Fruit fly (Drosophila melanogaster) ovary, adult (tissue): Measurements from ENCODE around the gene bocks.
A peak's percentile ranks its signal among the peaks of the same experiment; 100 is the strongest.

Source experiments
- CG17801 ChIP-seq: fragments of 200-800 bp; optimal IDR thresholded peaks from 2 replicates; lab custom pipeline; 2019; ENCODE audit warnings: missing biosample characterization, mild to moderate bottlenecking, missing genetic modification characterization, moderate library complexity; ENCODE audit not compliant: partially characterized antibody

bocks gene

dm6 chr3R:9590952-9591532 is at the start of gene bocks, which contains the start of gene CG8312:
Gene bocks (minus strand): TSS chr3R:9591002.
Gene CG8312 (plus strand): TSS chr3R:9591309.
- TF ChIP-seq CG17801 (GFP tag; lab: Kevin White, UChicago), result peak; percentile 40

dm6 chr3R:9640313-9640712 is 49.5 kb upstream of the bocks start:
- TF ChIP-seq CG17801 (GFP tag; lab: Kevin White, UChicago), result no peak

dm6 chr3R:9637882-9638281 is 47.1 kb upstream of the bocks start, which contains the start of gene Dh44:
Gene Dh44 (plus strand): TSS chr3R:9638182.
- TF ChIP-seq CG17801 (GFP tag; lab: Kevin White, UChicago), result no peak

dm6 chr3R:9637361-9637760 is 46.6 kb upstream of the bocks start, which contains the start of gene Scm:
Gene Scm (minus strand): TSS chr3R:9637611.
- peak; percentile 47 for TF ChIP-seq CG17801 (GFP tag; lab: Kevin White, UChicago)

- no peak for TF ChIP-seq CG17801 (GFP tag; lab: Kevin White, UChicago)
These were observed 41.5 kb upstream of the bocks start for dm6 chr3R:9632110-9632921.

dm6 chr3R:9631564-9631963 is 40.8 kb upstream of the bocks start, which contains the start of gene SpdS:
Gene SpdS (plus strand): TSS chr3R:9631641.
- no peak for TF ChIP-seq CG17801 (GFP tag; lab: Kevin White, UChicago)

dm6 chr3R:9630633-9631095 is 39.9 kb upstream of the bocks start, which contains the start of gene Calr:
Gene Calr (minus strand): TSS chr3R:9630851.
- TF ChIP-seq CG17801 (GFP tag; lab: Kevin White, UChicago), result peak; percentile 73

- no peak for TF ChIP-seq CG17801 (GFP tag; lab: Kevin White, UChicago)
These were observed 39.3 kb upstream of the bocks start for dm6 chr3R:9630053-9630632.

- no peak for TF ChIP-seq CG17801 (GFP tag; lab: Kevin White, UChicago)
These were observed 37.8 kb upstream of the bocks start for dm6 chr3R:9628607-9629006.

- TF ChIP-seq CG17801 (GFP tag; lab: Kevin White, UChicago), result no peak
These were observed 37.2 kb upstream of the bocks start for dm6 chr3R:9628036-9628435.

dm6 chr3R:9626880-9627401 is 36.1 kb upstream of the bocks start, which contains the start of the genes CG9427 and CG8319:
Gene CG9427 (minus strand): TSS chr3R:9626930.
Gene CG8319 (plus strand): TSS chr3R:9627321.
- peak; percentile 77 for TF ChIP-seq CG17801 (GFP tag; lab: Kevin White, UChicago)

dm6 chr3R:9626266-9626665 is 35.5 kb upstream of the bocks start:
- no peak for TF ChIP-seq CG17801 (GFP tag; lab: Kevin White, UChicago)

dm6 chr3R:9625443-9625842 is 34.6 kb upstream of the bocks start:
- TF ChIP-seq CG17801 (GFP tag; lab: Kevin White, UChicago), result no peak

dm6 chr3R:9620278-9620677 is 29.5 kb upstream of the bocks start:
- no peak for TF ChIP-seq CG17801 (GFP tag; lab: Kevin White, UChicago)

- TF ChIP-seq CG17801 (GFP tag; lab: Kevin White, UChicago), result peak; percentile 85
These were observed 27.5 kb upstream of the bocks start for dm6 chr3R:9618331-9618730.
